Fruit fly (Drosophila melanogaster): Measurements from ENCODE around the gene FucTD.

DNA sequence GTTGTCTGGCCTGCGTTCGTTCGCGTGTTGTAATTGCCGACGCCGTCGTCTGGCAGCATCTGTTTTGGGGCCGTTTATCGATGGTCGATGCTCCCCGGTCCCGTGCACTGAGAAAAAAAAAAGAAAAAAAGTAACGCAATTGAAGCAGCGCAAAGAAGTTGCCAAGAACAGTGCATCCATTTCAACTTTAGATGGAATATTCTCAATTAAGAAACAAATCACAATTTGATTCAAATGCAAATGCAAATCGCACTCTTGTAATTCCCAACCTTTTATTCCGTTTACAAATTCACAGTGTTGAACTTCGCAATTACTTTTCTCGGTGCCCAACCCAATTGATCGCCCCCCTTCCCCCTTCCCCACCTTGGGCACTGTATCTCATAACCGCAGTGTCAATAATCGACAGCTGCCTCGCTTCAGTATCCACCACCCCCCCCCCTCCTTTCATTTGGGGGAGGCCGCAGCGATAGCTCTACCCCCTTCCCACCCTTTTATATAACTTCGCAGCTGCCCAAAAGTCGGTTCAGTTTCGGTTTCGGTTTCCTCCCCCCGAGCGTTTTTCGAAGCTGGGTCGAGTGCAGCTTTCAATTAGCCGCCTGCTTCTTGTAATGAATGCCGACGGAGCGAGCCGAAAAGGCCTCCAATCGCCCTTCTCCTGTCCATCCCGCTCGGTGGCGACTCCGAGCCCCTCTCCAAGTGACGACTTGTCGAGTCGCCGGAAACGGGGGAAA is 42.1 kb downstream of the FucTD start:
- TF ChIP-seq CG34406 (GFP tag; optimal IDR thresholded peaks at IDR 0.05) (peak; percentile 45), Met (GFP tag; optimal IDR thresholded peaks at IDR 0.05) (peak; percentile 74), topi (GFP tag; optimal IDR thresholded peaks at IDR 0.05) (peak; percentile 64), OdsH (GFP tag; optimal IDR thresholded peaks at IDR 0.05) (peak; percentile 15), CG8632 (GFP tag; optimal IDR thresholded peaks at IDR 0.05) (peak; percentile 24), CG10669 (GFP tag; optimal IDR thresholded peaks at IDR 0.05) (no peak), Hr39 (GFP tag; optimal IDR thresholded peaks at IDR 0.05) (peak; percentile 63), CG4318 (GFP tag; optimal IDR thresholded peaks at IDR 0.05) (no peak), CG32006 (GFP tag; optimal IDR thresholded peaks at IDR 0.05) (no peak), Hr38 (GFP tag; optimal IDR thresholded peaks at IDR 0.05) (no peak), ss (GFP tag; optimal IDR thresholded peaks at IDR 0.05) (no peak)

All from whole organism, prepupa.